Worm (Caenorhabditis elegans): ENCODE results near the gene bath-10.

The bath-10 gene

ce11 chrII:3402854-3403253 is 28.0 kb downstream of the bath-10 start, which contains the start of gene nep-10:
Gene nep-10 (minus strand): TSS chrII:3402954.
- TF ChIP-seq F16B12.6 (tag; optimal IDR thresholded peaks at IDR 0.05): no peak
- TF ChIP-seq swsn-7 (tag; optimal IDR thresholded peaks at IDR 0.05): no peak
- TF ChIP-seq elt-2 (tag; optimal IDR thresholded peaks at IDR 0.05): no peak
- no peak for TF ChIP-seq fkh-4 (tag; optimal IDR thresholded peaks at IDR 0.05; ENCODE audit: borderline replicate concordance)
- TF ChIP-seq efl-3 (GFP tag; optimal IDR thresholded peaks at IDR 0.05): no peak
- no peak for TF ChIP-seq ceh-90 (tag; optimal IDR thresholded peaks at IDR 0.05)
- TF ChIP-seq efl-1 (optimal IDR thresholded peaks at IDR 0.05): no peak
- TF ChIP-seq efl-1 (GFP tag; optimal IDR thresholded peaks at IDR 0.05 in 1 of 2): peak in 1 of 2 experiments; percentile 79
- TF ChIP-seq ceh-8 (GFP tag; optimal IDR thresholded peaks at IDR 0.05): no peak

ce11 chrII:3403535-3403934 is 28.7 kb downstream of the bath-10 start, which contains the start of gene nep-8:
Gene nep-8 (plus strand): TSS chrII:3403835.
- TF ChIP-seq jun-1 (tag; optimal IDR thresholded peaks at IDR 0.05): no peak
- TF ChIP-seq zip-4 (GFP tag; optimal IDR thresholded peaks at IDR 0.05): no peak
- no peak for TF ChIP-seq C16A3.4 (tag; optimal IDR thresholded peaks at IDR 0.05)
- no peak for TF ChIP-seq xbp-1 (tag; optimal IDR thresholded peaks at IDR 0.05)
- TF ChIP-seq nhr-47 (tag; optimal IDR thresholded peaks at IDR 0.05): no peak
- TF ChIP-seq hpl-2 (GFP tag; optimal IDR thresholded peaks at IDR 0.05): no peak
- TF ChIP-seq elt-3 (tag; optimal IDR thresholded peaks at IDR 0.05): no peak
- no peak for TF ChIP-seq nhr-85 (tag)
- TF ChIP-seq ceh-82 (tag; optimal IDR thresholded peaks at IDR 0.05): no peak
- TF ChIP-seq lin-15B (tag; optimal IDR thresholded peaks at IDR 0.05): no peak
- no peak for TF ChIP-seq snu-23 (GFP tag; optimal IDR thresholded peaks at IDR 0.05)

- TF ChIP-seq ets-5 (GFP tag; IDR thresholded peaks at IDR 0.05) (no peak), F16B12.6 (tag; optimal IDR thresholded peaks at IDR 0.05) (no peak), unc-98 (GFP tag; IDR thresholded peaks at IDR 0.05) (no peak), nhr-47 (tag; optimal IDR thresholded peaks at IDR 0.05) (no peak), C16A3.4 (tag; optimal IDR thresholded peaks at IDR 0.05) (no peak), nhr-76 (tag; optimal IDR thresholded peaks at IDR 0.05) (no peak), nhr-90 (tag; optimal IDR thresholded peaks at IDR 0.05; ENCODE audit: poor library complexity) (no peak), nhr-28 (tag; optimal IDR thresholded peaks at IDR 0.05) (no peak), mep-1 (tag; optimal IDR thresholded peaks at IDR 0.05) (no peak), nhr-12 (tag; optimal IDR thresholded peaks at IDR 0.05) (no peak), tbx-2 (tag; optimal IDR thresholded peaks at IDR 0.05) (no peak), dsc-1 (tag; optimal IDR thresholded peaks at IDR 0.05) (no peak), sptf-1 (tag; optimal IDR thresholded peaks at IDR 0.05) (no peak), elt-3 (tag; optimal IDR thresholded peaks at IDR 0.05) (no peak), nhr-19 (GFP tag; conservative IDR thresholded peaks at IDR 0.05) (no peak), blmp-1 (tag; optimal IDR thresholded peaks at IDR 0.05) (no peak), nhr-11 (tag; optimal IDR thresholded peaks at IDR 0.05) (no peak)
Observed at ce11 chrII:3414383-3414910, 39.6 kb downstream of the bath-10 start, which contains the start of the genes F18A12.7 and F18A12.2. Gene F18A12.7 (minus strand): TSS chrII:3414483. Gene F18A12.2 (plus strand): TSS chrII:3414860.

DNA sequence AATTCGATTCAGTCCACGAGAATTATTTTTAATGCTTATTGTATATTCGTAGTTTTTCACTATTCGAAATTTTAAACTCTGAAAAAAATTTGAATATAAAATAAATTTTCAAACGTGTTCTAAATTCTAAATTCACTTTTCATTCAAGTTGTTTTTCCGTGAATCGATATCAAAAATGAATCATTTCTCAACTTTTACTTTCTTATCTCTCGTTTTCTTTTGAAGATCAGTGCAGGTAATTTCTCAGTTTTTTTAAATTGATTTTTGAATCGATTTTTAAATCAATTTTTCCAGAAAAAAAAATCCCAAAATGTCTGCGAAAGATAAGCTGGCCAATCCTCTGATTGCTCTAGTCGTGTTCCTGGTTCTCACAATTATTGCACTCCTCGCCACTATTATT is 41.6 kb downstream of the bath-10 start, which contains the start of gene nep-6:
Gene nep-6 (plus strand): TSS at position 301 of the 400 bp plus-strand sequence.
- TF ChIP-seq ztf-4 (tag; optimal IDR thresholded peaks at IDR 0.05) (no peak), nhr-12 (tag; optimal IDR thresholded peaks at IDR 0.05) (no peak), unc-98 (GFP tag; IDR thresholded peaks at IDR 0.05) (no peak), ama-1 (optimal IDR thresholded peaks at IDR 0.05) (no peak), blmp-1 (tag; optimal IDR thresholded peaks at IDR 0.05) (no peak), sptf-1 (tag; optimal IDR thresholded peaks at IDR 0.05) (no peak), skn-1 (tag; optimal IDR thresholded peaks at IDR 0.05) (no peak), mep-1 (tag; optimal IDR thresholded peaks at IDR 0.05) (no peak), hlh-4 (tag; optimal IDR thresholded peaks at IDR 0.05) (no peak), nhr-28 (tag; optimal IDR thresholded peaks at IDR 0.05) (no peak), ceh-82 (tag; optimal IDR thresholded peaks at IDR 0.05) (no peak), ceh-90 (tag; optimal IDR thresholded peaks at IDR 0.05) (no peak)

All from whole organism, L1 larva.